Worm (Caenorhabditis elegans) whole organism, mixed stage, embryonic: Measurements from ENCODE around the gene C29F5.1.

Source experiments
- blmp-1 ChIP-seq: fragments of 150-350 bp; optimal IDR thresholded peaks from 2 replicates; lab custom pipeline; 2014; ENCODE audit warnings: missing biosample characterization, missing genetic modification characterization
- ceh-83 ChIP-seq: fragments of 200-800 bp; sonication (Bioruptor generic); optimal IDR thresholded peaks from 2 replicates; lab custom pipeline; 2018; ENCODE audit warnings: mild to moderate bottlenecking, missing genetic modification characterization, missing compliant biosample characterization
- drap-1 ChIP-seq: fragments of 200-800 bp; sonication (Bioruptor generic); optimal IDR thresholded peaks from 3 replicates; lab custom pipeline; 2018; ENCODE audit warnings: mild to moderate bottlenecking, missing genetic modification characterization, missing compliant biosample characterization
- lin-13 ChIP-seq: fragments of 150-350 bp; optimal IDR thresholded peaks from 2 replicates; lab custom pipeline; 2014; ENCODE audit warnings: missing biosample characterization, missing genetic modification characterization
- lsy-2 ChIP-seq: fragments of 150-350 bp; optimal IDR thresholded peaks from 2 replicates; lab custom pipeline; 2014; ENCODE audit warnings: missing biosample characterization, missing genetic modification characterization
- mep-1 ChIP-seq: fragments of 150-350 bp; optimal IDR thresholded peaks from 2 replicates; lab custom pipeline; 2017; ENCODE audit warnings: missing biosample characterization, missing genetic modification reagents, missing genetic modification characterization, inconsistent platforms
- mls-2 ChIP-seq: sonication (generic microtip); optimal IDR thresholded peaks from 2 replicates; lab custom pipeline; 2016; ENCODE audit warnings: mild to moderate bottlenecking, missing genetic modification characterization, moderate library complexity, missing compliant biosample characterization
- nhr-76 ChIP-seq: sonication (generic microtip); optimal IDR thresholded peaks from 2 replicates; lab custom pipeline; 2017; ENCODE audit warnings: missing biosample characterization, missing genetic modification characterization
- pha-4 ChIP-seq: fragments of 150-350 bp; optimal IDR thresholded peaks from 2 replicates; lab custom pipeline; 2018; ENCODE audit warnings: missing biosample characterization, missing genetic modification reagents, missing genetic modification characterization
- tbx-8 ChIP-seq: fragments of 200-800 bp; sonication (Bioruptor generic); optimal IDR thresholded peaks from 2 replicates; lab custom pipeline; 2018; ENCODE audit warnings: mild to moderate bottlenecking, missing genetic modification characterization, moderate library complexity, missing compliant biosample characterization
- unc-62 ChIP-seq: fragments of 150-350 bp; optimal IDR thresholded peaks from 2 replicates; lab custom pipeline; 2014; ENCODE audit warnings: missing biosample characterization, missing genetic modification reagents, missing genetic modification characterization
- ztf-11 ChIP-seq: fragments of 150-350 bp; optimal IDR thresholded peaks from 2 replicates; lab custom pipeline; 2014; ENCODE audit warnings: missing biosample characterization, missing genetic modification characterization

DNA sequence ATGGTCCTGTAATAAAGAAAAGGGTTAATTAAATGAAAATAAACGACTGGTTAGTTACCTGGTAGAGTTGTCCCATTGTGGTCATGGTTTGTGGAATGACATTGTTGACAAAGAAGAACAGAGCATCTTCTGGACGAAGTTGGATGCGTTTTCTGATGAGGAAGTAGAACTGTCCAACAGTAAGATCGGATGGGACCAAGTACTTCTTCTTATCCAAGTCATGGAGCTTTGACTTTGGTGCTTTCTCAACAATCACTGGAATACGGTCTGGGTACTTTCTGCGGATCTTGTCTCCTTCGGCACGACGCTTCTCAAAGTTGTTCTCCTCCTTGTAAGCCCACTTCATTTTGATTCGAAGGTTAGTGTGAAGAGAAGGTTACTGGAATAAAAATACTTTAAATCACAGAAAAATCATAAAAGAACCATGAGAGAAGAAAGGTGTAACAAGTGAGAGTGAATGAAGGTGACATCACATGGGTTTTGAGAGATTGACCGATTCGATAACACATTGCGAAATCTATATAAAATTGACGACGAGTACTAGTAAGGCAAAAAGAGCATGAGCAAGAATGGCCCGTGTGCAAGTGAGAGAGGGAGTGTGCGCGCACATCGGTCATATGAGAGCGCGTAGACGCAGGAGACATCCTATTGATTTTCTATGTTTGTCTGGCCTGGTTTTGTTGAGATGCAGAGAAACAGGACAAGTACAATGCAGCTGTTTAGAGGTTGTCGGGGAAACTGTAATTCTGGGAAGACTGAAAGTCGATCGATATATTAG is 44.2 kb downstream of the C29F5.1 start, which contains the start of gene lgg-1:
- TF ChIP-seq mls-2 (tag; lab: Kevin White, UChicago) (no peak), tbx-8 (GFP tag; lab: Kevin White, UChicago) (no peak), nhr-76 (tag; lab: Kevin White, UChicago) (no peak), pha-4 (tag; lab: Kevin White, UChicago) (peak; percentile 22), lin-13 (tag; lab: Kevin White, UChicago) (peak; percentile 47), ceh-83 (GFP tag; lab: Kevin White, UChicago) (no peak), unc-62 (GFP tag; lab: Kevin White, UChicago) (no peak), blmp-1 (no peak), drap-1 (GFP tag; lab: Kevin White, UChicago) (no peak), mep-1 (tag; lab: Kevin White, UChicago) (peak; percentile 34), ztf-11 (tag; lab: Kevin White, UChicago) (no peak), lsy-2 (tag; lab: Kevin White, UChicago) (no peak)
